Fruit fly (Drosophila melanogaster): ENCODE results near the gene Stim.

DNA sequence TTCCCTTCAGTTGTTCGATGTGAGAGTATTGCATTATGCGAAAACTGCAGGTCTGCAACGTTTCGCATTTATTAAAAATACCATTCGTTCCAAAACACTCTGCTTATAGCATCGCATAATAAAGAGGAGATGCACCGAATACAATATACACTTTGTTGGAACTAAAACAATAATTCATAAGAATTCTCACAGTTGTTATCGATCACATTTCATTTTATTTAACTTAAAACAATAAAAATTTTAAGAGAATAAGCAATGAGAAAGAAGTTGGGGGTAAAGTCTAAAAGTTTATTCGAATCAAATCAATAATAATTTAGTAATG lies 6.1 kb downstream of the Stim start:
- TF ChIP-seq sage (GFP tag; optimal IDR thresholded peaks at IDR 0.05) (no peak), Sp1 (GFP tag; optimal IDR thresholded peaks at IDR 0.05) (no peak), usp (GFP tag; optimal IDR thresholded peaks at IDR 0.05) (no peak), fru (GFP tag; optimal IDR thresholded peaks at IDR 0.05) (no peak), Hr83 (GFP tag; optimal IDR thresholded peaks at IDR 0.05; ENCODE audit: poor library complexity, severe bottlenecking) (no peak), OdsH (GFP tag; optimal IDR thresholded peaks at IDR 0.05) (no peak)
